Worm (Caenorhabditis elegans) whole organism, L4 larva: ENCODE data around the gene srlf-18.
A peak's percentile ranks its signal among the peaks of the same experiment; 100 is the strongest.

Experiments used
- F44E2.7 ChIP-seq: fragments of 200-800 bp; sonication (Bioruptor generic); IDR thresholded peaks from 2 replicates; pipeline ENCODE4 v2.1.2; 2022; ENCODE audit warnings: missing genetic modification characterization, missing compliant biosample characterization
- F49E8.2 ChIP-seq: sonication (generic microtip); optimal IDR thresholded peaks from 2 replicates; lab custom pipeline; 2016; ENCODE audit warnings: missing compliant biosample characterization, mild to moderate bottlenecking, missing genetic modification characterization, borderline replicate concordance
- R02D3.7 ChIP-seq: fragments of 150-350 bp; sonication (generic microtip); optimal IDR thresholded peaks from 3 replicates; lab custom pipeline; 2014; ENCODE audit warnings: missing biosample characterization, missing genetic modification characterization
- T20F7.1 ChIP-seq: fragments of 200-800 bp; sonication (Bioruptor generic); optimal IDR thresholded peaks from 2 replicates; lab custom pipeline; 2018; ENCODE audit warnings: mild to moderate bottlenecking, missing genetic modification characterization, missing compliant biosample characterization
- aly-2 ChIP-seq: sonication (generic microtip); optimal IDR thresholded peaks from 2 replicates; lab custom pipeline; 2018; ENCODE audit warnings: missing biosample characterization, missing genetic modification characterization
- arid-1 ChIP-seq: fragments of 200-800 bp; sonication (Bioruptor generic); conservative IDR thresholded peaks from 2 replicates; pipeline ENCODE4 v1.3.6; 2022; ENCODE audit warnings: missing genetic modification reagents, missing genetic modification characterization, missing compliant biosample characterization
- attf-4 ChIP-seq: sonication (generic microtip); optimal IDR thresholded peaks from 3 replicates; lab custom pipeline; 2017; ENCODE audit warnings: missing biosample characterization, missing genetic modification characterization
- ces-1 ChIP-seq: fragments of 150-350 bp; sonication (generic microtip); optimal IDR thresholded peaks from 4 replicates; lab custom pipeline; 2014; ENCODE audit warnings: missing biosample characterization, missing genetic modification reagents, missing genetic modification characterization
- daf-8 ChIP-seq: fragments of 200-800 bp; sonication (Bioruptor generic); IDR thresholded peaks from 2 replicates; pipeline ENCODE4 v1.3.6; 2022; ENCODE audit warnings: missing genetic modification characterization, missing compliant biosample characterization
- dmd-6 ChIP-seq: fragments of 200-800 bp; sonication (Bioruptor generic); IDR thresholded peaks from 2 replicates; pipeline ENCODE4 v1.3.6; 2022; ENCODE audit warnings: missing genetic modification reagents, missing genetic modification characterization, missing compliant biosample characterization
- dmd-9 ChIP-seq: fragments of 200-800 bp; sonication (Bioruptor generic); IDR thresholded peaks from 2 replicates; pipeline ENCODE4 v1.3.6; 2022; ENCODE audit warnings: missing genetic modification reagents, missing genetic modification characterization, missing compliant biosample characterization
- duxl-1 ChIP-seq: sonication (generic microtip); optimal IDR thresholded peaks from 2 replicates; lab custom pipeline; 2016; ENCODE audit warnings: mild to moderate bottlenecking, missing genetic modification characterization, moderate library complexity, missing compliant biosample characterization; ENCODE audit not compliant: poor library complexity
- egl-27 ChIP-seq: sonication (generic microtip); optimal IDR thresholded peaks from 3 replicates; lab custom pipeline; 2017; ENCODE audit warnings: missing biosample characterization, missing genetic modification reagents, missing genetic modification characterization
- fkh-10 ChIP-seq: fragments of 150-350 bp; optimal IDR thresholded peaks from 2 replicates; lab custom pipeline; 2014; ENCODE audit warnings: missing biosample characterization, missing genetic modification reagents, missing genetic modification characterization
- hif-1 ChIP-seq, 2 experiments: sonication (generic microtip); optimal IDR thresholded peaks; 2 replicates each; lab custom pipeline; 2016 to 2017; ENCODE audit warnings: missing compliant biosample characterization in 2 of 2, missing genetic modification characterization in 2 of 2, missing genetic modification reagents in 2 of 2, missing genotype in 2 of 2, mild to moderate bottlenecking in 1 of 2
- hlh-30 ChIP-seq: sonication (generic microtip); optimal IDR thresholded peaks from 2 replicates; lab custom pipeline; 2017; ENCODE audit warnings: antibody characterized with exemption, mild to moderate bottlenecking, missing genetic modification characterization, missing compliant biosample characterization; ENCODE audit not compliant: insufficient read depth
- hmg-1.1 ChIP-seq: fragments of 200-800 bp; sonication (Bioruptor generic); IDR thresholded peaks from 2 replicates; pipeline ENCODE4 v1.3.6; 2022; ENCODE audit warnings: missing genetic modification reagents, missing genetic modification characterization, missing compliant biosample characterization
- lim-7 ChIP-seq: fragments of 200-800 bp; sonication (Bioruptor generic); IDR thresholded peaks from 2 replicates; pipeline ENCODE4 v1.3.6; 2022; ENCODE audit warnings: missing genetic modification characterization, missing compliant biosample characterization
- lin-1 ChIP-seq: fragments of 200-800 bp; sonication (Bioruptor generic); IDR thresholded peaks from 2 replicates; pipeline ENCODE4 v1.3.6; 2022; ENCODE audit warnings: missing genetic modification reagents, missing genetic modification characterization, missing compliant biosample characterization
- lin-13 ChIP-seq: fragments of 150-350 bp; optimal IDR thresholded peaks from 2 replicates; lab custom pipeline; 2014; ENCODE audit warnings: missing biosample characterization, missing genetic modification reagents, missing genetic modification characterization
- lin-15B ChIP-seq: fragments of 150-350 bp; sonication (generic microtip); optimal IDR thresholded peaks from 3 replicates; lab custom pipeline; 2014; ENCODE audit warnings: missing biosample characterization, missing genetic modification characterization
- lin-29 ChIP-seq: fragments of 200-800 bp; sonication (Bioruptor generic); IDR thresholded peaks from 2 replicates; pipeline ENCODE4 v1.3.6; 2022; ENCODE audit warnings: missing genetic modification reagents, missing genetic modification characterization, missing compliant biosample characterization
- lin-38 ChIP-seq: fragments of 200-800 bp; sonication (Bioruptor generic); IDR thresholded peaks from 2 replicates; pipeline ENCODE4 v1.3.6; 2022; ENCODE audit warnings: missing genetic modification reagents, missing genetic modification characterization, missing compliant biosample characterization
- lin-39 ChIP-seq: fragments of 150-350 bp; optimal IDR thresholded peaks from 2 replicates; lab custom pipeline; 2014; ENCODE audit warnings: missing biosample characterization, missing genetic modification reagents, missing genetic modification characterization
- lir-3 ChIP-seq: sonication (generic microtip); optimal IDR thresholded peaks from 2 replicates; lab custom pipeline; 2016; ENCODE audit warnings: mild to moderate bottlenecking, missing genetic modification characterization, missing compliant biosample characterization
- madf-5 ChIP-seq, 2 experiments: fragments of 200-800 bp; sonication (Bioruptor generic); IDR thresholded peaks; 2 replicates each; pipeline ENCODE4 v1.3.6; 2022; ENCODE audit warnings: missing compliant biosample characterization in 2 of 2, missing genetic modification characterization in 2 of 2
- mdt-29 ChIP-seq: fragments of 200-800 bp; sonication (Bioruptor generic); IDR thresholded peaks from 2 replicates; pipeline ENCODE4 v1.3.6; 2022; ENCODE audit warnings: missing genetic modification reagents, missing genetic modification characterization, missing compliant biosample characterization
- nhr-102 ChIP-seq: sonication (generic microtip); optimal IDR thresholded peaks from 2 replicates; lab custom pipeline; 2016; ENCODE audit warnings: mild to moderate bottlenecking, missing genetic modification characterization, moderate library complexity, missing compliant biosample characterization
- nhr-111 ChIP-seq: fragments of 200-800 bp; sonication (Bioruptor generic); optimal IDR thresholded peaks from 2 replicates; lab custom pipeline; 2018; ENCODE audit warnings: mild to moderate bottlenecking, missing genetic modification characterization, missing compliant biosample characterization
- nhr-25 ChIP-seq: sonication (generic microtip); optimal IDR thresholded peaks from 2 replicates; lab custom pipeline; 2017; ENCODE audit warnings: missing genetic modification characterization, mild to moderate bottlenecking, missing compliant biosample characterization, antibody characterized with exemption, moderate library complexity, borderline replicate concordance; ENCODE audit not compliant: insufficient read depth
- nhr-28 ChIP-seq: fragments of 150-350 bp; optimal IDR thresholded peaks from 2 replicates; lab custom pipeline; 2014; ENCODE audit warnings: missing biosample characterization, missing genetic modification characterization
- nhr-42 ChIP-seq: fragments of 200-800 bp; sonication (Bioruptor generic); IDR thresholded peaks from 2 replicates; pipeline ENCODE4 v1.3.6; 2022; ENCODE audit warnings: missing genetic modification characterization, missing compliant biosample characterization
- nhr-48 ChIP-seq: sonication (generic microtip); optimal IDR thresholded peaks from 2 replicates; lab custom pipeline; 2016; ENCODE audit warnings: mild to moderate bottlenecking, missing genetic modification characterization, missing compliant biosample characterization
- nhr-6 ChIP-seq: fragments of 150-350 bp; optimal IDR thresholded peaks from 2 replicates; lab custom pipeline; 2014; ENCODE audit warnings: missing biosample characterization, missing genetic modification characterization
- nhr-77 ChIP-seq: fragments of 150-350 bp; optimal IDR thresholded peaks from 2 replicates; lab custom pipeline; 2014; ENCODE audit warnings: missing biosample characterization, missing genetic modification characterization
- pha-4 ChIP-seq, 2 experiments: fragments of 150-350 bp in 1 of 2; fragments of 200-800 bp in 1 of 2; sonication (Bioruptor generic) in 1 of 2; IDR thresholded peaks in 1 of 2; optimal IDR thresholded peaks in 1 of 2; 2 replicates each; pipeline versions ENCODE4 v1.3.6 to Lab custom; 2014 to 2022; ENCODE audit warnings: missing genetic modification characterization in 2 of 2, missing genetic modification reagents in 2 of 2, missing biosample characterization in 1 of 2, missing compliant biosample characterization in 1 of 2
- pqm-1 ChIP-seq: sonication (generic microtip); optimal IDR thresholded peaks from 2 replicates; lab custom pipeline; 2017; ENCODE audit warnings: missing biosample characterization, missing genetic modification characterization
- rbr-2 ChIP-seq: sonication (generic microtip); optimal IDR thresholded peaks from 2 replicates; lab custom pipeline; 2016; ENCODE audit warnings: missing genotype, missing genetic modification characterization, missing compliant biosample characterization
- saeg-2 ChIP-seq: fragments of 200-800 bp; sonication (Bioruptor generic); IDR thresholded peaks from 2 replicates; pipeline ENCODE4 v1.3.6; 2022; ENCODE audit warnings: missing genetic modification reagents, missing genetic modification characterization, missing compliant biosample characterization
- set-16 ChIP-seq: fragments of 200-800 bp; sonication (Bioruptor generic); IDR thresholded peaks from 2 replicates; pipeline ENCODE4 v1.3.6; 2022; ENCODE audit warnings: missing genetic modification reagents, missing genetic modification characterization, missing compliant biosample characterization
- skn-1 ChIP-seq: fragments of 150-350 bp; optimal IDR thresholded peaks from 2 replicates; lab custom pipeline; 2014; ENCODE audit warnings: missing biosample characterization, missing genetic modification characterization
- spr-1 ChIP-seq: sonication (generic microtip); optimal IDR thresholded peaks from 2 replicates; lab custom pipeline; 2016; ENCODE audit warnings: mild to moderate bottlenecking, missing genetic modification characterization, missing compliant biosample characterization
- spr-3 ChIP-seq: fragments of 200-800 bp; sonication (Bioruptor generic); optimal IDR thresholded peaks from 2 replicates; lab custom pipeline; 2018; ENCODE audit warnings: mild to moderate bottlenecking, missing genetic modification characterization, missing compliant biosample characterization
- tag-97 ChIP-seq: fragments of 200-800 bp; sonication (Bioruptor generic); IDR thresholded peaks from 2 replicates; pipeline ENCODE4 v1.3.6; 2022; ENCODE audit warnings: missing genetic modification characterization, missing compliant biosample characterization
- unc-39 ChIP-seq: sonication (generic microtip); optimal IDR thresholded peaks from 2 replicates; lab custom pipeline; 2017; ENCODE audit warnings: missing biosample characterization, missing genetic modification characterization
- zag-1 ChIP-seq: fragments of 150-350 bp; optimal IDR thresholded peaks from 2 replicates; lab custom pipeline; 2014; ENCODE audit warnings: missing biosample characterization, missing genetic modification characterization
- zip-11 ChIP-seq: fragments of 200-800 bp; sonication (Bioruptor generic); IDR thresholded peaks from 2 replicates; pipeline ENCODE4 v1.3.6; 2022; ENCODE audit warnings: missing genetic modification characterization, missing compliant biosample characterization
- zip-2 ChIP-seq: fragments of 150-350 bp; optimal IDR thresholded peaks from 2 replicates; lab custom pipeline; 2014; ENCODE audit warnings: missing biosample characterization, missing genetic modification characterization
- ztf-11 ChIP-seq: fragments of 150-350 bp; optimal IDR thresholded peaks from 2 replicates; lab custom pipeline; 2014; ENCODE audit warnings: missing biosample characterization, missing genetic modification characterization
- ztf-7 ChIP-seq: fragments of 150-350 bp; optimal IDR thresholded peaks from 2 replicates; lab custom pipeline; 2014; ENCODE audit warnings: missing biosample characterization, missing genetic modification characterization

Gene srlf-18

DNA sequence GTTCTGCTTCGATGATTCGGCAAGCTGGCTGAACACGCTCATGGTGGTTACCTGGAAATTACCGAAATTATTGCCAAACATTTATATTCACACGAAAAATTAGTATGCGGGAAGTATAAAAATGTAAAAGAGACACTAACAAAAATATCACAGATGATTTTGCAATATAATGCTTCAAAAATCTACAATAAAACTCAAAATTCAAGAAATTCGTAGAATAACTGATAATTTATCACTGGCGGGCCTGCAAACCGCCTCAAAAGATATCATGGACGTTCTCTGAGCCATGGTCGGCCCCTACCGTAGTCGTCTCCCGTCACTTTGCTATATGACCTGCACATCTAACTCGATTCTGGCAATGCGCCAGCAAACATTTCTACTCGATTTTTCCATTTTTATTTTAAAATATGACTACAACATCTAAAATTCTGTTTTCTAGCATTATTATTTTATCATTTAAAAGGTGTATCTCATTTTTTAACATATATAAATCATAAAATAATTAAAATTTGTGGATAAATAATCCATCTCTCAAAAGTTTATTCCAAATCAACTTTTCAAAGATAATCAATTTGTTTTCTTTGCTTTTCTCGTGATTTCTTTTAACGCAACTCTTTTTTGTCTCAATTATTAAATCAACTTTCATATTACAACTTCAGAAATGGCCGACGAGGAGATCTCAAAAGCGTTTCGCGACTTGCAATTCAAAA, 48.3 kb upstream of the srlf-18 start, which contains the start of the genes F01G4.6 and pfd-1 (continued):
- no peak; the same call in 1 of the 2 replicates for TF ChIP-seq saeg-2 (GFP tag; lab: Robert Waterston, UW)
- TF ChIP-seq spr-3 (GFP tag; lab: Kevin White, UChicago), result no peak
- no peak for TF ChIP-seq zip-11
- TF ChIP-seq hlh-30 (tag; lab: Kevin White, UChicago), result peak; percentile 89
- peak; percentile 87 for TF ChIP-seq nhr-28 (tag; lab: Kevin White, UChicago)
- TF ChIP-seq rbr-2 (tag; lab: Kevin White, UChicago), result peak; percentile 91
- no peak for TF ChIP-seq T20F7.1 (GFP tag; lab: Kevin White, UChicago)
- peak; percentile 94 for TF ChIP-seq nhr-77
- peak; percentile 84 for TF ChIP-seq zag-1 (tag; lab: Kevin White, UChicago)
- no peak for TF ChIP-seq tag-97 (GFP tag; lab: Robert Waterston, UW)
- peak; percentile 90 for TF ChIP-seq dmd-6 (GFP tag; lab: Robert Waterston, UW)
- TF ChIP-seq nhr-102 (tag; lab: Kevin White, UChicago), result peak; percentile 83
- TF ChIP-seq nhr-6 (tag; lab: Kevin White, UChicago), result peak; percentile 92
- TF ChIP-seq zip-2 (tag; lab: Kevin White, UChicago), result peak; percentile 42
- TF ChIP-seq unc-39 (tag; lab: Kevin White, UChicago), result no peak
- peak; percentile 18; the same call in 1 of the 2 replicates for TF ChIP-seq set-16 (GFP tag; lab: Robert Waterston, UW)
- peak; percentile 91 for TF ChIP-seq arid-1 (GFP tag; lab: Robert Waterston, UW)
- no peak for TF ChIP-seq daf-8 (GFP tag; lab: Robert Waterston, UW)
- TF ChIP-seq spr-1 (tag; lab: Kevin White, UChicago), result peak; percentile 42
- peak; percentile 66 for TF ChIP-seq nhr-48
- TF ChIP-seq lim-7, result no peak
- peak; percentile 9 for TF ChIP-seq pqm-1
- TF ChIP-seq lin-15B, result no peak
- TF ChIP-seq attf-4 (tag; lab: Kevin White, UChicago), result no peak
- peak; percentile 80 for TF ChIP-seq nhr-25 (tag; lab: Kevin White, UChicago)
- TF ChIP-seq lin-39, result no peak
- peak; percentile 87 for TF ChIP-seq hmg-1.1 (GFP tag; lab: Robert Waterston, UW)
- TF ChIP-seq lin-13 (GFP tag; lab: Kevin White, UChicago), result peak; percentile 85
- no peak for TF ChIP-seq madf-5 (GFP tag; IDR thresholded peaks at IDR 0.05; lab: Robert Waterston, UW)
- no peak for TF ChIP-seq F49E8.2 (tag; lab: Kevin White, UChicago)
- TF ChIP-seq dmd-9 (GFP tag; lab: Robert Waterston, UW), result no peak
- TF ChIP-seq aly-2 (tag; lab: Kevin White, UChicago), result no peak
- no peak for TF ChIP-seq skn-1 (tag; lab: Kevin White, UChicago)
- no peak for TF ChIP-seq lir-3 (tag; lab: Kevin White, UChicago)
- 0 out of 2 replicates have a peak, but pooled peaks have one; percentile 11 for TF ChIP-seq nhr-42 (GFP tag; lab: Robert Waterston, UW)
- TF ChIP-seq R02D3.7, result no peak
- TF ChIP-seq ztf-7 (tag; lab: Kevin White, UChicago), result no peak
- TF ChIP-seq nhr-111 (GFP tag; lab: Kevin White, UChicago), result no peak
- no peak for TF ChIP-seq F44E2.7 (GFP tag; lab: Robert Waterston, UW)
- peak; percentile 67 for TF ChIP-seq fkh-10
- peak; percentile 84 for TF ChIP-seq lin-38 (GFP tag; lab: Robert Waterston, UW)
- peak; percentile 76 for TF ChIP-seq duxl-1 (tag; lab: Kevin White, UChicago)
- peak; percentile 71; the same call in 1 of the 2 replicates for TF ChIP-seq lin-29 (GFP tag; lab: Robert Waterston, UW)
- TF ChIP-seq pha-4 (GFP tag; IDR thresholded peaks at IDR 0.05; lab: Robert Waterston, UW), result peak; percentile 85
- peak; percentile 74 for TF ChIP-seq pha-4 (tag; optimal IDR thresholded peaks at IDR 0.05; lab: Kevin White, UChicago)
- peak; percentile 24 for TF ChIP-seq ces-1 (GFP tag; lab: Kevin White, UChicago)
- TF ChIP-seq ztf-11 (tag; lab: Kevin White, UChicago), result no peak
- TF ChIP-seq mdt-29 (GFP tag; lab: Robert Waterston, UW), result peak; percentile 49; the same call in 1 of the 2 replicates
- TF ChIP-seq egl-27 (tag; lab: Kevin White, UChicago), result no peak
- peak; percentile 29 to 89 for TF ChIP-seq hif-1 (tag; optimal IDR thresholded peaks at IDR 0.05; lab: Kevin White, UChicago)
- TF ChIP-seq lin-1 (GFP tag; lab: Robert Waterston, UW), result peak; percentile 90
